Fruit fly (Drosophila melanogaster): ENCODE results near the gene CG15695.

dm6 chr3R:20823704-20824454 is 18.1 kb upstream of the CG15695 start, which contains the start of gene CG17272:
- TF ChIP-seq CG5204 (GFP tag; optimal IDR thresholded peaks at IDR 0.05) (no peak), toe (GFP tag; optimal IDR thresholded peaks at IDR 0.05) (no peak), CG11617 (GFP tag; optimal IDR thresholded peaks at IDR 0.05) (no peak), tj (GFP tag; optimal IDR thresholded peaks at IDR 0.05) (no peak), kay (GFP tag; ENCODE audit: borderline replicate concordance) (no peak)
